Fruit fly (Drosophila melanogaster): ENCODE results near the gene CG4645.

Gene CG4645

DNA sequence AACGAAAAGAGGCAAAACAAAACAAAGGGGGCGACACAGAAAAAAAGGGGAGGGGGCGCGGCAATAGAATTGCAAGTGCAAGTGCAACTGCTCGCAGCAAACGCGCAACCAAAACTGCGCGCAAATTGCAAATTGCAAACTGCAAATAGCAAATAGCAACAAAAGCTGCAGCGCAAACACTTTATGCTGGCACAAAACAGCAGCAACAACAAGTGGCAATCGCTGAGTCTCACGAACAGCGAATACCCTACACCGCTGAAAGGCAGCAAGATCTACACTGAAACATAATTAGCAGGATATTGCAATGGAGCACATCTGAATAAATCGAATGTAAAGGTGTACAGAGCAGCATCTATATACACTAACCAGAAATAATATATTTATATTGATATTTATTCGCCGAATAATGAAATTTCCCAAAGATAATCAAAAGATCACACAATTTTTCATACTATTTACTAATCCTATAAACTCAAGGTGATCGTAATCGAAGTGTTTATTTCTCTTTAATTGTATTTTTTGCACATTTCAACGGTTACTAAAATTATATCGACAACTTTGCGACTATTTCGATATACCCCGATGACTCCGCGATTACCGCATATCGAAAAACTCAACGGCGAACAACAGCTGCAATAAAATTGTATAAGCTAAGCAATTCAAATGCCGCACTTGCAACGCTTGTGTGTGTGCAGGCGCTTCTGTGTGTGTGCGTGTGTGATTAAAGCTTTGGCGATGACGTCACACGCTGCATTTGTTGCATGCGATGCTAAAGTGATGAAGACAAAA lies 3.7 kb upstream of the CG4645 start, which contains the start of gene CG4404 (continued):
- TF ChIP-seq Smox (GFP tag; optimal IDR thresholded peaks at IDR 0.05) (no peak), CG7368 (GFP tag; optimal IDR thresholded peaks at IDR 0.05) (no peak), fkh (GFP tag; optimal IDR thresholded peaks at IDR 0.05) (no peak), acj6 (GFP tag; optimal IDR thresholded peaks at IDR 0.05) (peak; percentile 14), CG4318 (GFP tag; optimal IDR thresholded peaks at IDR 0.05) (peak; percentile 32), CG6808 (GFP tag; optimal IDR thresholded peaks at IDR 0.05) (no peak), CG34406 (GFP tag; optimal IDR thresholded peaks at IDR 0.05) (no peak), eg (GFP tag; IDR thresholded peaks at IDR 0.05) (0 out of 3 replicates have a peak, but pooled peaks have one; percentile 51), CG11294 (GFP tag; IDR thresholded peaks at IDR 0.05) (no peak), Ets96B (tag; optimal IDR thresholded peaks at IDR 0.05) (no peak), CG31627 (GFP tag; optimal IDR thresholded peaks at IDR 0.05) (no peak), Hr4 (GFP tag; optimal IDR thresholded peaks at IDR 0.05) (peak; percentile 50), dsx (GFP tag; optimal IDR thresholded peaks at IDR 0.05; ENCODE audit: poor library complexity, severe bottlenecking) (no peak), Hr39 (GFP tag; optimal IDR thresholded peaks at IDR 0.05) (no peak), spab (GFP tag; optimal IDR thresholded peaks at IDR 0.05) (no peak), CG3919 (GFP tag; optimal IDR thresholded peaks at IDR 0.05) (no peak), CG6163 (GFP tag; IDR thresholded peaks at IDR 0.05) (no peak), CG1621 (tag; optimal IDR thresholded peaks at IDR 0.05) (no peak), CG10669 (GFP tag; optimal IDR thresholded peaks at IDR 0.05) (no peak), Met (GFP tag; optimal IDR thresholded peaks at IDR 0.05) (no peak), fd59A (GFP tag; optimal IDR thresholded peaks at IDR 0.05) (no peak), cyc (GFP tag; optimal IDR thresholded peaks at IDR 0.05) (no peak), net (GFP tag; optimal IDR thresholded peaks at IDR 0.05) (no peak), Sox14 (GFP tag; optimal IDR thresholded peaks at IDR 0.05) (no peak), CG6276 (GFP tag; optimal IDR thresholded peaks at IDR 0.05) (peak; percentile 41), dac (GFP tag; optimal IDR thresholded peaks at IDR 0.05) (no peak)

DNA sequence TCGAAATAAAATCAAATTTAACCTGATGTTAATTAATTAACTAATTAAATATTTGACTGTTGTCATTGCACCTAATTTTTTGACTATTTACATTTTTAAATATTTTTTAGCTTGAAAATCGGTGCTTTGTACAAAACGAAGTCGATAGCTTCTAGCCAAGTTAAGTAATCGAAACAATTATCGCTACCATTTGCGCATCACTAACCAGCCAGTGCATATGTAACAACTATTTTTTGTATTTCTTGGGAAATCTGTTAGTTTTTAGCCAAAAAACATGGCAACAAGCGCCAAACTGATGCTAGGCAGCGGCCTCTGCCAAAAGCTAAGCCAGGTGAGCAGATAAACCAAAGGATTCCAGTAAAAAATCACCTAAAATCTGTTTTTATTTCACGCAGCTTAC lies 2.8 kb upstream of the CG4645 start, which contains the start of gene mRpL49:
TSS of gene mRpL49 (plus strand) at position 192 of the 400 bp plus-strand sequence.
- TF ChIP-seq ss (GFP tag; optimal IDR thresholded peaks at IDR 0.05) (no peak), Sox14 (GFP tag; optimal IDR thresholded peaks at IDR 0.05) (no peak), CG32006 (GFP tag; optimal IDR thresholded peaks at IDR 0.05) (no peak), CG15336 (GFP tag; IDR thresholded peaks at IDR 0.05) (no peak), Blimp-1 (GFP tag; optimal IDR thresholded peaks at IDR 0.05) (no peak), CG10631 (GFP tag; optimal IDR thresholded peaks at IDR 0.05) (no peak), CG6792 (GFP tag; optimal IDR thresholded peaks at IDR 0.05) (no peak), CG8632 (GFP tag; optimal IDR thresholded peaks at IDR 0.05) (no peak), Met (GFP tag; optimal IDR thresholded peaks at IDR 0.05) (no peak), CG11762 (GFP tag; optimal IDR thresholded peaks at IDR 0.05; ENCODE audit: insufficient read depth) (no peak), CG4318 (GFP tag; optimal IDR thresholded peaks at IDR 0.05) (no peak)

DNA sequence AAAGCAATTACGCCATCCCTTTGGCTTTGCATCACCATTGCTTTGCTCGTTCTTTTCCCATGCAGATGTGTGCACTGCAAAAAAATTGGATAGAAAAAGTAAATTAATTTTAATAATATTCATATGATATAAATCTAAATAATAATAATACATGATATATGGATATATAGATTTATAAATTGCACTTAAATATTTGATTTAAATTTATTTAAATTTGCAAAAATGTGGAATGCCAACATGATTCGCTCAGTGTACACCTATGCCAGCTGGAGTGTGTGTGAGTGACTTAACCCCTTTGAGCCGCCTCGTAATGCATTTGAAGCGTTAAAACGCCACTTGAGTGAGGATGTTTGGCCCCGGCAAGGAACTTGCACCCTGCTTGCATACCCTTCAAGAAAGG lies 4.0 kb downstream of the CG4645 start:
- TF ChIP-seq Eip78C (GFP tag) (peak; percentile 15), Ets96B (tag; optimal IDR thresholded peaks at IDR 0.05) (peak; percentile 44), Hr38 (GFP tag; optimal IDR thresholded peaks at IDR 0.05) (no peak), Sox15 (GFP tag; optimal IDR thresholded peaks at IDR 0.05) (no peak), achi (GFP tag; optimal IDR thresholded peaks at IDR 0.05) (peak; percentile 25), CG8119 (GFP tag; IDR thresholded peaks at IDR 0.05) (0 out of 3 replicates have a peak, but pooled peaks have one; percentile 37), CG3919 (GFP tag; optimal IDR thresholded peaks at IDR 0.05) (peak; percentile 32), CG32006 (GFP tag; optimal IDR thresholded peaks at IDR 0.05) (peak; percentile 32), ss (GFP tag; optimal IDR thresholded peaks at IDR 0.05) (peak in 1 of 2 experiments; percentile 6), CG6808 (GFP tag; optimal IDR thresholded peaks at IDR 0.05) (peak; percentile 23), spab (GFP tag; optimal IDR thresholded peaks at IDR 0.05) (peak; percentile 15), CG10631 (GFP tag; optimal IDR thresholded peaks at IDR 0.05) (peak; percentile 13), OdsH (GFP tag; optimal IDR thresholded peaks at IDR 0.05) (peak; percentile 22), CG6276 (GFP tag; optimal IDR thresholded peaks at IDR 0.05) (no peak), CG6792 (GFP tag; optimal IDR thresholded peaks at IDR 0.05) (no peak), Ets21C (GFP tag; optimal IDR thresholded peaks at IDR 0.05) (no peak), CG8632 (GFP tag; optimal IDR thresholded peaks at IDR 0.05) (peak; percentile 5), esn (GFP tag; optimal IDR thresholded peaks at IDR 0.05) (peak; percentile 6), eg (GFP tag; IDR thresholded peaks at IDR 0.05) (0 out of 3 replicates have a peak, but pooled peaks have one; percentile 19), Sox102F (GFP tag; optimal IDR thresholded peaks at IDR 0.05) (peak; percentile 10), CG10669 (GFP tag; optimal IDR thresholded peaks at IDR 0.05) (peak; percentile 35), CG3032 (tag; optimal IDR thresholded peaks at IDR 0.05) (peak; percentile 42), dsx (GFP tag; optimal IDR thresholded peaks at IDR 0.05; ENCODE audit: poor library complexity, severe bottlenecking) (peak; percentile 47), CG15336 (GFP tag; IDR thresholded peaks at IDR 0.05) (0 out of 2 replicates have a peak, but pooled peaks have one; percentile 13), cyc (GFP tag; optimal IDR thresholded peaks at IDR 0.05) (no peak)
